Worm (Caenorhabditis elegans) whole organism, early embryonic: ENCODE results near the gene Y62H9A.2.

Experiments used
- ama-1 ChIP-seq: fragments of 150-350 bp; optimal IDR thresholded peaks from 2 replicates; lab custom pipeline; 2014
- ets-7 ChIP-seq: sonication (generic microtip); optimal IDR thresholded peaks from 2 replicates; lab custom pipeline; 2016; ENCODE audit warnings: missing genotype, missing genetic modification characterization, missing compliant biosample characterization
- flt-1 ChIP-seq: fragments of 200-800 bp; sonication (Bioruptor generic); IDR thresholded peaks from 2 replicates; pipeline ENCODE4 v1.3.6; 2022; ENCODE audit warnings: missing genetic modification characterization, missing compliant biosample characterization
- hmg-4 ChIP-seq: fragments of 200-800 bp; sonication (Bioruptor generic); optimal IDR thresholded peaks from 2 replicates; lab custom pipeline; 2018; ENCODE audit warnings: mild to moderate bottlenecking, missing genetic modification characterization, missing compliant biosample characterization

DNA sequence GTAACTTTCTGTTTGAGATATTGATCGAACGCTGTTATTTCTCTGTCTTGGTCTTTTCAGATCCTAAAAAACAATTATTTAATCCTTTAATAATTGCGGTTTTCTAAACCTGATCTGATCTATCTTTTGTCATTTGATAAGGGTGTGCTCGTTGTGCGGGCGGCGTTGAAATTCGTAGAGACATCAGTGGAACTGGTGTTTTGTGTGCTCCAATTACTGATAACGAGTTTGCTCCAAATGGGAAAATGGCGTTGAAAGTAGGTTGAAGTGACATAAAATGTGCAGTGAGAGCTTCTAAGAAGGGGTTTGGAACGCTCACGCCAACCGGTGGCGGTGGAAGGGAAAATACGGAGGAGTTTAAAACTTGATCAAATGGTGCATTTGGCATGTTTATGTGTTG lies 23.6 kb downstream of the Y62H9A.2 start:
- TF ChIP-seq ama-1 (lab: Kevin White, UChicago) (no peak), hmg-4 (GFP tag; lab: Kevin White, UChicago) (no peak), flt-1 (GFP tag; lab: Robert Waterston, UW) (no peak), ets-7 (tag; lab: Kevin White, UChicago) (no peak)
